Fruit fly (Drosophila melanogaster) whole organism, embryonic: Measurements from ENCODE around the gene Jhbp2.

Experiments
- Atf3 ChIP-seq: fragments of 200-800 bp; sonication (Bioruptor generic); optimal IDR thresholded peaks from 3 replicates; lab custom pipeline; 2016; ENCODE audit warnings: missing biosample characterization, missing genetic modification characterization
- B-H2 ChIP-seq: fragments of 200-800 bp; sonication (Bioruptor generic); optimal IDR thresholded peaks from 2 replicates; lab custom pipeline; 2018; ENCODE audit warnings: missing biosample characterization, mild to moderate bottlenecking, missing genetic modification characterization
- CG1024 ChIP-seq: fragments of 200-800 bp; sonication (Bioruptor generic); IDR thresholded peaks from 2 replicates; pipeline ENCODE4 v1.3.6; 2022; ENCODE audit warnings: missing biosample characterization, missing genetic modification characterization
- CG11456 ChIP-seq: fragments of 200-800 bp; sonication (Bioruptor generic); IDR thresholded peaks from 3 replicates; pipeline ENCODE4 v1.3.6; 2022; ENCODE audit warnings: missing biosample characterization, missing genetic modification characterization
- CG11560 ChIP-seq: fragments of 200-800 bp; sonication (Bioruptor generic); IDR thresholded peaks from 3 replicates; pipeline ENCODE4 v1.3.6; 2022; ENCODE audit warnings: missing biosample characterization, missing genetic modification characterization
- CG11695 ChIP-seq: fragments of 200-800 bp; sonication (Bioruptor generic); IDR thresholded peaks from 3 replicates; pipeline ENCODE4 v1.3.6; 2022; ENCODE audit warnings: missing biosample characterization, missing genetic modification characterization
- CG12104 ChIP-seq: fragments of 200-800 bp; sonication (Bioruptor generic); optimal IDR thresholded peaks from 3 replicates; lab custom pipeline; 2016; ENCODE audit warnings: missing biosample characterization, missing genetic modification characterization
- CG12299 ChIP-seq: fragments of 200-800 bp; sonication (Bioruptor generic); optimal IDR thresholded peaks from 2 replicates; lab custom pipeline; 2018; ENCODE audit warnings: missing biosample characterization, mild to moderate bottlenecking, missing genetic modification characterization
- CG12659 ChIP-seq: fragments of 200-800 bp; sonication (Bioruptor generic); optimal IDR thresholded peaks from 3 replicates; lab custom pipeline; 2017; ENCODE audit warnings: mild to moderate bottlenecking, missing biosample characterization, missing genetic modification reagents, missing genetic modification characterization
- CG12942 ChIP-seq: fragments of 200-800 bp; sonication (Bioruptor generic); optimal IDR thresholded peaks from 3 replicates; lab custom pipeline; 2016; ENCODE audit warnings: missing biosample characterization, missing genetic modification characterization
- CG1529 ChIP-seq: fragments of 200-800 bp; sonication (Bioruptor generic); optimal IDR thresholded peaks from 3 replicates; lab custom pipeline; 2018; ENCODE audit warnings: missing biosample characterization, missing genetic modification characterization
- CG17186 ChIP-seq: fragments of 200-800 bp; sonication (Bioruptor generic); optimal IDR thresholded peaks from 3 replicates; lab custom pipeline; 2017; ENCODE audit warnings: missing biosample characterization, missing genetic modification reagents, missing genetic modification characterization
- CG2129 ChIP-seq: fragments of 200-800 bp; sonication (Bioruptor generic); IDR thresholded peaks from 2 replicates; pipeline ENCODE4 v1.3.6; 2022; ENCODE audit warnings: missing biosample characterization, missing genetic modification characterization; ENCODE audit not compliant: partially characterized antibody
- CG2199 ChIP-seq: fragments of 200-800 bp; sonication (Bioruptor generic); IDR thresholded peaks from 3 replicates; pipeline ENCODE4 v1.3.6; 2022; ENCODE audit warnings: missing biosample characterization, missing genetic modification characterization
- CG31224 ChIP-seq: fragments of 200-800 bp; sonication (Bioruptor generic); IDR thresholded peaks from 2 replicates; pipeline ENCODE4 v1.3.6; 2022; ENCODE audit warnings: missing biosample characterization, missing genetic modification characterization
- CG32772 ChIP-seq: fragments of 200-800 bp; sonication (Bioruptor generic); IDR thresholded peaks from 2 replicates; pipeline ENCODE4 v1.3.6; 2022; ENCODE audit warnings: missing biosample characterization, missing genetic modification characterization
- CG34224 ChIP-seq: fragments of 200-800 bp; sonication (Bioruptor generic); IDR thresholded peaks from 3 replicates; pipeline ENCODE4 v1.3.6; 2022; ENCODE audit warnings: missing biosample characterization, missing genetic modification characterization; ENCODE audit not compliant: partially characterized antibody
- CG3726 ChIP-seq: fragments of 200-800 bp; sonication (Bioruptor generic); IDR thresholded peaks from 3 replicates; pipeline ENCODE4, ENCODE4 v1.3.6; 2022; ENCODE audit warnings: missing biosample characterization, missing genetic modification characterization
- CG6175 ChIP-seq: fragments of 200-800 bp; sonication (Bioruptor generic); IDR thresholded peaks from 3 replicates; pipeline ENCODE4 v1.3.6; 2022; ENCODE audit warnings: missing biosample characterization, missing genetic modification characterization
- CG6272 ChIP-seq: fragments of 200-800 bp; sonication (Bioruptor generic); IDR thresholded peaks from 2 replicates; pipeline ENCODE4 v1.3.6; 2022; ENCODE audit warnings: missing biosample characterization, missing genetic modification characterization
- CG7357 ChIP-seq: fragments of 200-800 bp; sonication (Bioruptor generic); IDR thresholded peaks from 3 replicates; pipeline ENCODE4 v1.3.6; 2022; ENCODE audit warnings: missing biosample characterization, missing genetic modification characterization
- CG7786 ChIP-seq: fragments of 200-800 bp; sonication (Bioruptor generic); optimal IDR thresholded peaks from 2 replicates; lab custom pipeline; 2016; ENCODE audit warnings: missing biosample characterization, missing genetic modification characterization
- CG9437 ChIP-seq: fragments of 200-800 bp; sonication (Bioruptor generic); optimal IDR thresholded peaks from 2 replicates; lab custom pipeline; 2018; ENCODE audit warnings: missing biosample characterization, mild to moderate bottlenecking, missing genetic modification characterization
- CG9797 ChIP-seq: fragments of 200-800 bp; sonication (Bioruptor generic); optimal IDR thresholded peaks from 3 replicates; lab custom pipeline; 2018; ENCODE audit warnings: missing biosample characterization, mild to moderate bottlenecking, missing genetic modification characterization
- Gsc ChIP-seq: fragments of 200-800 bp; sonication (Bioruptor generic); IDR thresholded peaks from 2 replicates; pipeline ENCODE4 v1.3.6; 2022; ENCODE audit warnings: missing biosample characterization, missing genetic modification characterization
- Hmr ChIP-seq: fragments of 200-800 bp; sonication (Bioruptor generic); optimal IDR thresholded peaks from 3 replicates; lab custom pipeline; 2017; ENCODE audit warnings: mild to moderate bottlenecking, missing biosample characterization, missing genetic modification reagents, missing genetic modification characterization
- Meics ChIP-seq: fragments of 200-800 bp; sonication (Bioruptor generic); optimal IDR thresholded peaks from 2 replicates; lab custom pipeline; 2017; ENCODE audit warnings: missing biosample characterization, mild to moderate bottlenecking, missing genetic modification characterization
- NK7.1 ChIP-seq: fragments of 200-800 bp; sonication (Bioruptor generic); optimal IDR thresholded peaks from 3 replicates; lab custom pipeline; 2016; ENCODE audit warnings: missing biosample characterization, missing genetic modification characterization
- NfI ChIP-seq: fragments of 200-800 bp; sonication (Bioruptor generic); optimal IDR thresholded peaks from 3 replicates; lab custom pipeline; 2018; ENCODE audit warnings: missing biosample characterization, mild to moderate bottlenecking, missing genetic modification characterization, moderate library complexity
- Side ChIP-seq: fragments of 200-800 bp; sonication (Bioruptor generic); optimal IDR thresholded peaks from 2 replicates; lab custom pipeline; 2016; ENCODE audit warnings: missing biosample characterization, missing genetic modification characterization
- Sin3A ChIP-seq: fragments of >200 bp; optimal IDR thresholded peaks from 2 replicates; lab custom pipeline; 2018
- Sox100B ChIP-seq: fragments of 200-800 bp; sonication (Bioruptor generic); optimal IDR thresholded peaks from 3 replicates; lab custom pipeline; 2018; ENCODE audit warnings: missing biosample characterization, mild to moderate bottlenecking, missing genetic modification characterization
- Spps ChIP-seq: fragments of 200-800 bp; sonication (Bioruptor generic); optimal IDR thresholded peaks from 2 replicates; lab custom pipeline; 2018; ENCODE audit warnings: missing biosample characterization, mild to moderate bottlenecking, missing genetic modification characterization
- Taf1 ChIP-seq: fragments of 200-800 bp; sonication (Bioruptor generic); IDR thresholded peaks from 2 replicates; pipeline ENCODE4 v1.3.6; 2022; ENCODE audit warnings: missing biosample characterization, missing genetic modification characterization
- Trl ChIP-seq, 3 experiments: fragments of >200 bp in 2 of 3; fragments of 200-800 bp in 1 of 3; sonication (Bioruptor generic) in 1 of 3; optimal IDR thresholded peaks; 2 replicates in 1 of 3; 3 replicates in 2 of 3; lab custom pipeline; 2016 to 2017; ENCODE audit warnings: missing biosample characterization in 1 of 3, missing genetic modification characterization in 1 of 3
- YL-1 ChIP-seq: fragments of 200-800 bp; sonication (Bioruptor generic); optimal IDR thresholded peaks from 3 replicates; lab custom pipeline; 2017; ENCODE audit warnings: missing biosample characterization, mild to moderate bottlenecking, missing genetic modification characterization
- bigmax ChIP-seq: fragments of 200-800 bp; sonication (Bioruptor generic); optimal IDR thresholded peaks from 2 replicates; lab custom pipeline; 2018; ENCODE audit warnings: missing biosample characterization, mild to moderate bottlenecking, missing genetic modification characterization
- chif ChIP-seq, 2 experiments: fragments of 200-800 bp; sonication (Bioruptor generic); optimal IDR thresholded peaks; 3 replicates each; lab custom pipeline; 2016; ENCODE audit warnings: missing biosample characterization in 2 of 2, missing genetic modification characterization in 2 of 2
- chinmo ChIP-seq: fragments of 200-800 bp; sonication (Bioruptor generic); IDR thresholded peaks from 4 replicates; pipeline ENCODE4 v1.3.6; 2022; ENCODE audit warnings: missing biosample characterization, missing genetic modification characterization; ENCODE audit not compliant: partially characterized antibody
- chm ChIP-seq: fragments of 200-800 bp; sonication (Bioruptor generic); IDR thresholded peaks from 2 replicates; pipeline ENCODE4 v1.3.6; 2022; ENCODE audit warnings: missing biosample characterization, missing genetic modification characterization
- dmrt99B ChIP-seq: fragments of 200-800 bp; sonication (Bioruptor generic); optimal IDR thresholded peaks from 2 replicates; lab custom pipeline; 2018; ENCODE audit warnings: missing biosample characterization, mild to moderate bottlenecking, missing genetic modification characterization, moderate library complexity
- jumu ChIP-seq: fragments of 200-800 bp; sonication (Bioruptor generic); optimal IDR thresholded peaks from 3 replicates; lab custom pipeline; 2016; ENCODE audit warnings: missing biosample characterization, missing genetic modification characterization
- p53 ChIP-seq: fragments of 200-800 bp; sonication (Bioruptor generic); optimal IDR thresholded peaks from 2 replicates; lab custom pipeline; 2016; ENCODE audit warnings: missing biosample characterization, missing genetic modification characterization
- pita ChIP-seq: fragments of 200-800 bp; sonication (Bioruptor generic); optimal IDR thresholded peaks from 2 replicates; lab custom pipeline; 2017; ENCODE audit warnings: missing biosample characterization, mild to moderate bottlenecking, missing genetic modification characterization
- pros ChIP-seq: fragments of 200-800 bp; sonication (Bioruptor generic); optimal IDR thresholded peaks from 3 replicates; lab custom pipeline; 2019; ENCODE audit warnings: missing biosample characterization, mild to moderate bottlenecking, missing genetic modification characterization, moderate library complexity
- ro ChIP-seq: fragments of 200-800 bp; sonication (Bioruptor generic); IDR thresholded peaks from 2 replicates; pipeline ENCODE4 v1.3.6; 2022; ENCODE audit warnings: missing biosample characterization, missing genetic modification characterization
- salm ChIP-seq: fragments of 200-800 bp; sonication (Bioruptor generic); optimal IDR thresholded peaks from 2 replicates; lab custom pipeline; 2018; ENCODE audit warnings: missing biosample characterization, mild to moderate bottlenecking, missing genetic modification characterization
- seq ChIP-seq: fragments of 200-800 bp; sonication (Bioruptor generic); IDR thresholded peaks from 2 replicates; pipeline ENCODE4 v1.3.6; 2022; ENCODE audit warnings: missing biosample characterization, missing genetic modification characterization
- so ChIP-seq: fragments of 200-800 bp; sonication (Bioruptor generic); IDR thresholded peaks from 3 replicates; pipeline ENCODE4 v1.3.6; 2022; ENCODE audit warnings: missing biosample characterization, missing genetic modification characterization
- tna ChIP-seq: fragments of 200-800 bp; sonication (Bioruptor generic); IDR thresholded peaks from 2 replicates; pipeline ENCODE4 v1.3.6; 2022; ENCODE audit warnings: missing biosample characterization, missing genetic modification characterization; ENCODE audit not compliant: partially characterized antibody
- wor ChIP-seq: fragments of 200-800 bp; sonication (Bioruptor generic); IDR thresholded peaks from 2 replicates; pipeline ENCODE4 v1.3.6; 2022; ENCODE audit warnings: missing biosample characterization, missing genetic modification characterization

Jhbp2 gene

DNA sequence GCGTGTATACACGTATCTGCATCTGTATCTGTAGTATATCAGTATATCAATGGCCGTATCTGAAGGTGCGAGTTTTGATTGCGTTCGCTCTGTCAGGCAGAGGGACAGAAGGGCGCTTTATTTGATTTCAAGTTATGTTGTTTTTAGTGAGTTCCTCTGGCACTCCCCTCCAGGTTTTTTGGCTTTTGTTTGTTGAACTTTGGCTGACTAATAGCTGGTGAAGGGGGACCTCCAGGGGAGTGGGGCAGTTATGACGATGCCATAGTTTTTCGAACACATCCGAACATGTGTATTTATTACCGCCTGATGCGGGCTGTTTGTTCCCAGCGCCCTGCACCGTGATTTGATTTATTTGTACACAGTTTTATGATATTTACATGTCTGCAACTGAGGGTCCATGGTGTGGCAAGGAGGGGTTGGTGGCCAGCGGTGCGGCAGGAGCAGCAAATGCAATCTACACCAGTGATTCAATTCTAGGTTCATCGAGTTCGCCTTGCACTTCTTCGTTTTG lies 31.1 kb upstream of the Jhbp2 start (continued):
- TF ChIP-seq NK7.1 (no peak), Meics (peak; percentile 12), dmrt99B (tag; lab: Kevin White, UChicago) (peak; percentile 58), Sin3A (lab: Kevin White, UChicago) (no peak), CG2129 (GFP tag; lab: Robert Waterston, UW) (no peak), tna (no peak), so (GFP tag; lab: Robert Waterston, UW) (peak; percentile 73), CG12299 (tag; lab: Kevin White, UChicago) (peak; percentile 25), CG7786 (GFP tag; lab: Kevin White, UChicago) (no peak), Trl (optimal IDR thresholded peaks at IDR 0.05; lab: Kevin White, UChicago) (no peak), Trl (GFP tag; optimal IDR thresholded peaks at IDR 0.05; lab: Kevin White, UChicago) (peak; percentile 31), CG12659 (peak; percentile 38), YL-1 (no peak), Sox100B (GFP tag; lab: Kevin White, UChicago) (peak; percentile 59), Atf3 (GFP tag; lab: Kevin White, UChicago) (peak; percentile 11), CG32772 (GFP tag; lab: Robert Waterston, UW) (no peak), CG7357 (GFP tag; lab: Robert Waterston, UW) (no peak), CG2199 (GFP tag; lab: Robert Waterston, UW) (peak; percentile 95; the same call in 2 of the 3 replicates), CG3726 (GFP tag; lab: Robert Waterston, UW) (no peak), CG9797 (peak; percentile 13), ro (GFP tag; lab: Robert Waterston, UW) (no peak), CG34224 (GFP tag; lab: Robert Waterston, UW) (no peak), chm (GFP tag; lab: Robert Waterston, UW) (no peak; the same call in 1 of the 2 replicates), pita (no peak), CG31224 (GFP tag; lab: Robert Waterston, UW) (no peak), pros (GFP tag; lab: Kevin White, UChicago) (peak; percentile 70), NfI (GFP tag; lab: Kevin White, UChicago) (peak; percentile 25), CG1529 (GFP tag; lab: Kevin White, UChicago) (peak; percentile 58), jumu (peak; percentile 47), CG17186 (peak; percentile 36), Gsc (GFP tag; lab: Robert Waterston, UW) (no peak), Spps (tag; lab: Kevin White, UChicago) (peak; percentile 19), CG12942 (no peak), Hmr (GFP tag; lab: Kevin White, UChicago) (peak; percentile 25), chif (GFP tag; optimal IDR thresholded peaks at IDR 0.05; lab: Kevin White, UChicago) (peak; percentile 6 to 32), bigmax (GFP tag; lab: Kevin White, UChicago) (no peak), B-H2 (GFP tag; lab: Kevin White, UChicago) (no peak), CG12104 (peak; percentile 6), CG1024 (GFP tag; lab: Robert Waterston, UW) (no peak), salm (peak; percentile 82), CG6272 (GFP tag; lab: Robert Waterston, UW) (no peak), CG9437 (GFP tag; lab: Kevin White, UChicago) (no peak), wor (GFP tag; lab: Robert Waterston, UW) (no peak), seq (GFP tag; lab: Robert Waterston, UW) (0 out of 2 replicates have a peak, but pooled peaks have one; percentile 40), CG6175 (GFP tag; lab: Robert Waterston, UW) (no peak), Taf1 (GFP tag; lab: Robert Waterston, UW) (no peak), Side (GFP tag; lab: Kevin White, UChicago) (peak; percentile 42), chinmo (GFP tag; lab: Robert Waterston, UW) (0 out of 4 replicates have a peak, but pooled peaks have one; percentile 49), CG11695 (0 out of 3 replicates have a peak, but pooled peaks have one; percentile 49), p53 (GFP tag; lab: Kevin White, UChicago) (no peak), CG11456 (GFP tag; lab: Robert Waterston, UW) (no peak), CG11560 (tag; lab: Robert Waterston, UW) (no peak)
